Fruit fly (Drosophila melanogaster): Measurements from ENCODE around the gene kek5.

The kek5 gene

DNA sequence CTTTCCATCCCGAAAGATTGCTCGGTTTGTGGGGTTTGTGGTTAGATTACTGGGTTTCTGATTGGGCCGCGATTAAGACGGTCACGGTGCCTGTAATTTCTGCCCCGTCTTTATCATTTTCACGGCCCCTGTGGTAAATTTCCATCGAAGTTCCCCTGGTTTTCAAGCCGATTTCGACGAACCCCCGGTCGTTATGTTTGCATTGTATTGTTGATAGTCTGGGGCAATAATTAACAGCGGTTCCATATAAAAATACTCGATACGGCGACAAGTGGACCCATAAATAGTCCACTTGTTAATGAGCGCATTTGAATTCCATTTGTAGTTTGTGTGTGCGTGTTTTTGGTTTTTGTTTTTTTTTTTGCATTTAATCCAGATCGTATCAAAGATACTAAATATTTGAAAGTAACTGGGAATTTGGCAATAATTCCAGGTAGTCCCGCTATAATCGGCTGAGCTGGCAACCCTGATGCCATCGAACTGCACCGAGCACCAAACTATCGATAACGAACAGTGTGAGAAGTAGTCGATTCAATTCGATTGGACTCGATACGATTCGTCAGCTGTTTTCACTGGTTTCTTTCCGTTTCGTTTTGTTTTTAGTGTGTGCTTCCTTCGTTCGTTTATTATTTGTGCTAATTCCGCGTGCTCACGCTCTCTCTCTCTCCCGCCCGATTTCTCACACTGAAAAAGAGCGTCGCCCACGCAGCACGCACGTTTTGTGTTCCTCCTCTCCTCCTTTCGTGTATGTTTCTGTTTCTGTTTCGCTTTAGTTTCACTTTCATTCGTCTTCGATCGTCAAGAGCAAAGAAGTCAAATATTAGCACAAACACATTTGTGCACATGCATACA lies 152.6 kb downstream of the kek5 start (continued):
- TF ChIP-seq Optix (GFP tag; IDR thresholded peaks at IDR 0.05) (no peak), trh (GFP tag; optimal IDR thresholded peaks at IDR 0.05) (no peak), CG2678 (tag; optimal IDR thresholded peaks at IDR 0.05) (no peak), CG13296 (GFP tag; optimal IDR thresholded peaks at IDR 0.05) (no peak), run (tag; optimal IDR thresholded peaks at IDR 0.05) (no peak), CG18262 (tag; optimal IDR thresholded peaks at IDR 0.05) (no peak), dpn (GFP tag; optimal IDR thresholded peaks at IDR 0.05) (peak; percentile 40 to 57), gsb (GFP tag; IDR thresholded peaks at IDR 0.05) (no peak), CG9609 (GFP tag; optimal IDR thresholded peaks at IDR 0.05) (peak; percentile 10), gt (GFP tag; IDR thresholded peaks at IDR 0.05) (no peak), oc (tag; optimal IDR thresholded peaks at IDR 0.05) (no peak), CoRest (tag; optimal IDR thresholded peaks at IDR 0.05) (no peak), mam (GFP tag; optimal IDR thresholded peaks at IDR 0.05) (peak; percentile 49), HLH3B (GFP tag; IDR thresholded peaks at IDR 0.05) (no peak), CG13123 (GFP tag; optimal IDR thresholded peaks at IDR 0.05) (no peak), odd (GFP tag; optimal IDR thresholded peaks at IDR 0.05) (no peak), CG42726 (GFP tag; IDR thresholded peaks at IDR 0.05; ENCODE audit: partially characterized antibody) (peak; percentile 27; the same call in 1 of the 2 replicates), CG1792 (GFP tag; optimal IDR thresholded peaks at IDR 0.05) (no peak), pzg (GFP tag; optimal IDR thresholded peaks at IDR 0.05) (peak; percentile 74), Myb (GFP tag; optimal IDR thresholded peaks at IDR 0.05) (peak; percentile 82), Elba2 (GFP tag; optimal IDR thresholded peaks at IDR 0.05) (no peak), Eip74EF (GFP tag; optimal IDR thresholded peaks at IDR 0.05) (no peak), wdn (GFP tag; IDR thresholded peaks at IDR 0.05) (no peak), CG3726 (GFP tag; IDR thresholded peaks at IDR 0.05) (no peak), CG6654 (GFP tag; optimal IDR thresholded peaks at IDR 0.05) (no peak), CG2889 (GFP tag; IDR thresholded peaks at IDR 0.05) (no peak), CG12071 (GFP tag; optimal IDR thresholded peaks at IDR 0.05) (no peak), CG8944 (GFP tag; optimal IDR thresholded peaks at IDR 0.05) (no peak), Bdp1 (GFP tag; optimal IDR thresholded peaks at IDR 0.05) (peak; percentile 47), jing (GFP tag; optimal IDR thresholded peaks at IDR 0.05) (no peak), CG7987 (GFP tag; optimal IDR thresholded peaks at IDR 0.05) (peak; percentile 72), pum (GFP tag; optimal IDR thresholded peaks at IDR 0.05) (peak; percentile 48), row (GFP tag; IDR thresholded peaks at IDR 0.05) (peak; percentile 69), otp (GFP tag; IDR thresholded peaks at IDR 0.05) (no peak), ato (GFP tag; IDR thresholded peaks at IDR 0.05; ENCODE audit: partially characterized antibody) (peak; percentile 62; the same call in 1 of the 2 replicates), CG11398 (GFP tag; optimal IDR thresholded peaks at IDR 0.05) (peak; percentile 36), CG14710 (tag; optimal IDR thresholded peaks at IDR 0.05) (peak; percentile 40), Stat92E (GFP tag; optimal IDR thresholded peaks at IDR 0.05) (peak in 1 of 3 experiments; percentile 5), Sin3A (optimal IDR thresholded peaks at IDR 0.05) (peak; percentile 44), ewg (GFP tag; optimal IDR thresholded peaks at IDR 0.05) (no peak), Awh (GFP tag; IDR thresholded peaks at IDR 0.05) (no peak), bbx (GFP tag; IDR thresholded peaks at IDR 0.05; ENCODE audit: partially characterized antibody) (peak; percentile 82), CG11504 (tag; optimal IDR thresholded peaks at IDR 0.05) (no peak), CG1233 (GFP tag; optimal IDR thresholded peaks at IDR 0.05) (no peak), GATAe (GFP tag; conservative IDR thresholded peaks at IDR 0.05) (no peak), toy (GFP tag; IDR thresholded peaks at IDR 0.05) (no peak), CG6854 (GFP tag; optimal IDR thresholded peaks at IDR 0.05) (no peak), dysf (GFP tag; IDR thresholded peaks at IDR 0.05) (no peak), Spps (tag; optimal IDR thresholded peaks at IDR 0.05) (no peak)

Measured in whole organism, embryonic.